Worm (Caenorhabditis elegans) whole organism, L3 larva: ENCODE results near the gene fipr-4.

Experiments
- ama-1 ChIP-seq: fragments of 150-350 bp; optimal IDR thresholded peaks from 2 replicates; lab custom pipeline; 2018
- egl-27 ChIP-seq: sonication (generic microtip); optimal IDR thresholded peaks from 4 replicates; lab custom pipeline; 2017; ENCODE audit warnings: missing biosample characterization, missing genetic modification reagents, missing genetic modification characterization
- fos-1 ChIP-seq: fragments of 150-350 bp; optimal IDR thresholded peaks from 2 replicates; lab custom pipeline; 2014; ENCODE audit warnings: missing biosample characterization, missing genetic modification characterization
- nhr-67 ChIP-seq: fragments of 150-350 bp; optimal IDR thresholded peaks from 2 replicates; lab custom pipeline; 2014; ENCODE audit warnings: missing biosample characterization, missing genetic modification characterization
- tbx-2 ChIP-seq: sonication (generic microtip); optimal IDR thresholded peaks from 2 replicates; lab custom pipeline; 2016; ENCODE audit warnings: mild to moderate bottlenecking, missing genetic modification characterization, missing compliant biosample characterization
- ztf-11 ChIP-seq: fragments of 150-350 bp; optimal IDR thresholded peaks from 2 replicates; lab custom pipeline; 2014; ENCODE audit warnings: missing biosample characterization, missing genetic modification characterization

- TF ChIP-seq ama-1 (lab: Kevin White, UChicago) (no peak), tbx-2 (tag; lab: Kevin White, UChicago) (no peak), nhr-67 (tag; lab: Kevin White, UChicago) (no peak), egl-27 (tag; lab: Kevin White, UChicago) (no peak), fos-1 (no peak), ztf-11 (tag; lab: Kevin White, UChicago) (no peak)
Measured at ce11 chrV:10229222-10229879, 1.1 kb upstream of the fipr-4 start, which contains the start of the genes pyt-1 and fipr-7.
